Fruit fly (Drosophila melanogaster): Measurements from ENCODE around the gene nanos.

Gene nanos

dm6 chr3R:19156670-19157402, at the start of gene nanos:
Gene nanos, plus strand, starts transcription at chr3R:19157238.
- TF ChIP-seq CG8478 (optimal IDR thresholded peaks at IDR 0.05) (no peak), CTCF (optimal IDR thresholded peaks at IDR 0.05) (peak in 1 of 2 experiments; percentile 4)

dm6 chr3R:19108126-19108525, 48.9 kb upstream of the nanos start:
- no peak for TF ChIP-seq CG8478 (optimal IDR thresholded peaks at IDR 0.05)
- TF ChIP-seq CTCF (optimal IDR thresholded peaks at IDR 0.05) = no peak

dm6 chr3R:19111159-19111558, 45.9 kb upstream of the nanos start:
- TF ChIP-seq CTCF (optimal IDR thresholded peaks at IDR 0.05) (no peak), CG8478 (optimal IDR thresholded peaks at IDR 0.05) (no peak)

dm6 chr3R:19112372-19112771, 44.7 kb upstream of the nanos start:
- TF ChIP-seq CG8478 (optimal IDR thresholded peaks at IDR 0.05) (no peak), CTCF (optimal IDR thresholded peaks at IDR 0.05) (no peak)

- no peak for TF ChIP-seq CG8478 (optimal IDR thresholded peaks at IDR 0.05)
- no peak for TF ChIP-seq CTCF (optimal IDR thresholded peaks at IDR 0.05)
Observed at dm6 chr3R:19113836-19114235, 43.2 kb upstream of the nanos start.

- TF ChIP-seq CG8478 (optimal IDR thresholded peaks at IDR 0.05) (no peak), CTCF (optimal IDR thresholded peaks at IDR 0.05) (no peak)
Observed at dm6 chr3R:19118505-19119138, 38.4 kb upstream of the nanos start.

dm6 chr3R:19132146-19132833, 24.7 kb upstream of the nanos start, which contains the start of gene Cyp12a5:
Gene Cyp12a5, plus strand, starts transcription at chr3R:19132648.
- TF ChIP-seq CG8478 (optimal IDR thresholded peaks at IDR 0.05) (no peak), CTCF (optimal IDR thresholded peaks at IDR 0.05) (no peak)

- TF ChIP-seq CG8478 (optimal IDR thresholded peaks at IDR 0.05) (no peak), CTCF (optimal IDR thresholded peaks at IDR 0.05) (no peak)
Observed at dm6 chr3R:19134957-19135356, 22.1 kb upstream of the nanos start, which contains the start of gene Cyp12a4. Gene Cyp12a4, plus strand, starts transcription at chr3R:19135158.

- TF ChIP-seq CG8478 (optimal IDR thresholded peaks at IDR 0.05) (no peak), CTCF (optimal IDR thresholded peaks at IDR 0.05) (no peak)
Observed at dm6 chr3R:19147511-19148239, 9.4 kb upstream of the nanos start, which contains the start of gene Ppcs. Gene Ppcs, minus strand, starts transcription at chr3R:19147910.

- TF ChIP-seq CTCF (optimal IDR thresholded peaks at IDR 0.05) (no peak), CG8478 (optimal IDR thresholded peaks at IDR 0.05) (no peak)
Observed at dm6 chr3R:19150856-19151651, 6.0 kb upstream of the nanos start.

dm6 chr3R:19151848-19152787, 4.9 kb upstream of the nanos start:
- no peak for TF ChIP-seq CG8478 (optimal IDR thresholded peaks at IDR 0.05)
- TF ChIP-seq CTCF (optimal IDR thresholded peaks at IDR 0.05) = no peak

- no peak for TF ChIP-seq CG8478 (optimal IDR thresholded peaks at IDR 0.05)
- no peak for TF ChIP-seq CTCF (optimal IDR thresholded peaks at IDR 0.05)
Observed at dm6 chr3R:19152835-19153234, 4.2 kb upstream of the nanos start.

- TF ChIP-seq CTCF (optimal IDR thresholded peaks at IDR 0.05) (no peak), CG8478 (optimal IDR thresholded peaks at IDR 0.05) (no peak)
Observed at dm6 chr3R:19153502-19153983, 3.5 kb upstream of the nanos start, which contains the start of gene CG5835. Gene CG5835, minus strand, starts transcription at chr3R:19153686.

All from S2 (cell line).